Fruit fly (Drosophila melanogaster) whole organism, wandering third instar larva: ENCODE measurements around the gene CG32365.

Experiments used
- Abd-B ChIP-seq: fragments of >200 bp; optimal IDR thresholded peaks from 2 replicates; lab custom pipeline; 2017; ENCODE audit warnings: missing biosample characterization, missing genetic modification characterization
- CG32264 ChIP-seq: fragments of 200-800 bp; sonication (Bioruptor generic); optimal IDR thresholded peaks from 2 replicates; lab custom pipeline; 2016; ENCODE audit warnings: missing biosample characterization, missing genetic modification characterization
- CG9705 ChIP-seq: fragments of 200-800 bp; sonication (Bioruptor generic); optimal IDR thresholded peaks from 2 replicates; lab custom pipeline; 2018; ENCODE audit warnings: missing biosample characterization, mild to moderate bottlenecking, missing genetic modification characterization
- CrebA ChIP-seq: fragments of 200-800 bp; sonication (Bioruptor generic); optimal IDR thresholded peaks from 2 replicates; lab custom pipeline; 2016; ENCODE audit warnings: missing biosample characterization, mild to moderate bottlenecking, missing genetic modification characterization, borderline replicate concordance
- Dfd ChIP-seq: fragments of >200 bp; optimal IDR thresholded peaks from 2 replicates; lab custom pipeline; 2017; ENCODE audit warnings: missing biosample characterization, missing genetic modification characterization
- Dif ChIP-seq: fragments of 200-275, 200-300 bp; sonication (Bioruptor generic); optimal IDR thresholded peaks from 2 replicates; lab custom pipeline; 2018; ENCODE audit warnings: missing biosample characterization, missing genetic modification characterization; ENCODE audit not compliant: partially characterized antibody
- GATAd ChIP-seq: sonication (Bioruptor generic); optimal IDR thresholded peaks from 2 replicates; lab custom pipeline; 2016; ENCODE audit warnings: missing biosample characterization, missing genetic modification characterization
- HLH106 ChIP-seq: fragments of 200-800 bp; optimal IDR thresholded peaks from 3 replicates; lab custom pipeline; 2019; ENCODE audit warnings: missing biosample characterization, mild to moderate bottlenecking, missing genetic modification characterization, moderate library complexity
- Hr78 ChIP-seq: fragments of >200 bp; optimal IDR thresholded peaks from 2 replicates; lab custom pipeline; 2017; ENCODE audit warnings: missing biosample characterization, missing genetic modification characterization
- Hr83 ChIP-seq: fragments of 200-300 bp; sonication (Bioruptor generic); optimal IDR thresholded peaks from 2 replicates; lab custom pipeline; 2016; ENCODE audit warnings: missing biosample characterization, mild to moderate bottlenecking, missing genetic modification characterization, moderate library complexity; ENCODE audit not compliant: poor library complexity, severe bottlenecking
- Jra ChIP-seq: sonication (Bioruptor generic); optimal IDR thresholded peaks from 2 replicates; lab custom pipeline; 2016; ENCODE audit warnings: missing biosample characterization, missing genetic modification characterization
- Mio ChIP-seq: sonication (Bioruptor generic); optimal IDR thresholded peaks from 2 replicates; lab custom pipeline; 2016; ENCODE audit warnings: missing biosample characterization, missing genetic modification characterization
- Myc ChIP-seq: fragments of >200 bp; optimal IDR thresholded peaks from 2 replicates; lab custom pipeline; 2017
- N ChIP-seq: fragments of >200 bp; optimal IDR thresholded peaks from 2 replicates; lab custom pipeline; 2018; ENCODE audit warnings: missing biosample characterization, missing external identifiers, missing genetic modification characterization
- OdsH ChIP-seq: fragments of 200-800 bp; sonication (Bioruptor generic); optimal IDR thresholded peaks from 2 replicates; lab custom pipeline; 2016; ENCODE audit warnings: missing biosample characterization, mild to moderate bottlenecking, missing genetic modification characterization
- Rel ChIP-seq, 2 experiments: fragments of 200-800 bp; sonication (Bioruptor generic) in 1 of 2; optimal IDR thresholded peaks; 2 replicates in 1 of 2; 3 replicates in 1 of 2; lab custom pipeline; 2016 to 2019; ENCODE audit warnings: mild to moderate bottlenecking in 2 of 2, missing biosample characterization in 2 of 2, missing genetic modification characterization in 2 of 2, moderate library complexity in 1 of 2
- Sp1 ChIP-seq: fragments of 200-800 bp; sonication (Bioruptor generic); optimal IDR thresholded peaks from 3 replicates; lab custom pipeline; 2019; ENCODE audit warnings: missing biosample characterization, mild to moderate bottlenecking, missing genetic modification characterization, moderate library complexity
- Vsx2 ChIP-seq: fragments of 200-300, 225-300 bp; sonication (Bioruptor generic); optimal IDR thresholded peaks from 2 replicates; lab custom pipeline; 2018; ENCODE audit warnings: missing biosample characterization, missing genetic modification characterization; ENCODE audit not compliant: partially characterized antibody
- br ChIP-seq: fragments of 200-800 bp; sonication (Bioruptor generic); optimal IDR thresholded peaks from 2 replicates; lab custom pipeline; 2016; ENCODE audit warnings: missing biosample characterization, missing genetic modification characterization
- brk ChIP-seq: fragments of 200-800 bp; sonication (Bioruptor generic); optimal IDR thresholded peaks from 2 replicates; lab custom pipeline; 2016; ENCODE audit warnings: missing biosample characterization, mild to moderate bottlenecking, missing genetic modification characterization
- dl ChIP-seq, 2 experiments: fragments of 175-275, 200-275 bp in 1 of 2; fragments of 200-275 bp in 1 of 2; sonication (Bioruptor generic); optimal IDR thresholded peaks; lab custom pipeline; 2018; ENCODE audit warnings: mild to moderate bottlenecking in 2 of 2, missing biosample characterization in 2 of 2, missing genetic modification characterization in 2 of 2, moderate library complexity in 2 of 2; ENCODE audit not compliant: partially characterized antibody in 2 of 2, insufficient read depth in 1 of 2
- dmrt93B ChIP-seq: fragments of 200-800 bp; sonication (Bioruptor generic); optimal IDR thresholded peaks from 2 replicates; lab custom pipeline; 2018; ENCODE audit warnings: missing biosample characterization, mild to moderate bottlenecking, missing genetic modification characterization
- dsf ChIP-seq: sonication (Bioruptor generic); optimal IDR thresholded peaks from 2 replicates; lab custom pipeline; 2016; ENCODE audit warnings: missing biosample characterization, missing genetic modification characterization, borderline replicate concordance
- ey ChIP-seq: fragments of 200-800 bp; sonication (Bioruptor generic); optimal IDR thresholded peaks from 2 replicates; lab custom pipeline; 2016; ENCODE audit warnings: missing biosample characterization, missing genetic modification characterization
- foxo ChIP-seq, 2 experiments: fragments of 200-800 bp; sonication (Bioruptor generic); optimal IDR thresholded peaks; 2 replicates in 1 of 2; 3 replicates in 1 of 2; lab custom pipeline; 2016 to 2017; ENCODE audit warnings: missing biosample characterization in 2 of 2, missing genetic modification characterization in 2 of 2
- fru ChIP-seq: fragments of 200-800 bp; sonication (Bioruptor generic); optimal IDR thresholded peaks from 3 replicates; lab custom pipeline; 2016; ENCODE audit warnings: missing biosample characterization, mild to moderate bottlenecking, missing genetic modification characterization
- h ChIP-seq: fragments of 200-800 bp; sonication (Bioruptor generic); optimal IDR thresholded peaks from 3 replicates; lab custom pipeline; 2016; ENCODE audit warnings: missing biosample characterization, mild to moderate bottlenecking, missing genetic modification characterization
- jim ChIP-seq: fragments of 175-275, 200-325 bp; sonication (Bioruptor generic); optimal IDR thresholded peaks from 2 replicates; lab custom pipeline; 2016; ENCODE audit warnings: missing biosample characterization, mild to moderate bottlenecking, missing genetic modification characterization
- lola ChIP-seq: fragments of >200 bp; optimal IDR thresholded peaks from 2 replicates; lab custom pipeline; 2017; ENCODE audit warnings: missing biosample characterization, missing genetic modification characterization
- pan ChIP-seq: fragments of >200 bp; optimal IDR thresholded peaks from 2 replicates; lab custom pipeline; 2017
- psq ChIP-seq: fragments of 200-800 bp; sonication (Bioruptor generic); optimal IDR thresholded peaks from 3 replicates; lab custom pipeline; 2017; ENCODE audit warnings: missing biosample characterization, mild to moderate bottlenecking, missing genetic modification characterization, moderate library complexity
- rgr ChIP-seq: fragments of 200-800 bp; sonication (Bioruptor generic); optimal IDR thresholded peaks from 3 replicates; lab custom pipeline; 2016; ENCODE audit warnings: missing biosample characterization, mild to moderate bottlenecking, missing genetic modification characterization
- sage ChIP-seq: fragments of 200-800 bp; sonication (Bioruptor generic); optimal IDR thresholded peaks from 2 replicates; lab custom pipeline; 2016; ENCODE audit warnings: missing biosample characterization, mild to moderate bottlenecking, missing genetic modification characterization
- sv ChIP-seq: fragments of 200-800 bp; sonication (Bioruptor generic); optimal IDR thresholded peaks from 3 replicates; lab custom pipeline; 2016; ENCODE audit warnings: missing biosample characterization, missing genetic modification characterization
- tai ChIP-seq: sonication (Bioruptor generic); optimal IDR thresholded peaks from 2 replicates; lab custom pipeline; 2016; ENCODE audit warnings: missing biosample characterization, missing genetic modification characterization
- usp ChIP-seq: fragments of >200 bp; optimal IDR thresholded peaks from 2 replicates; lab custom pipeline; 2017; ENCODE audit warnings: missing biosample characterization, missing genetic modification characterization
- woc ChIP-seq: sonication (Bioruptor generic); optimal IDR thresholded peaks from 2 replicates; lab custom pipeline; 2016; ENCODE audit warnings: missing biosample characterization, mild to moderate bottlenecking, missing genetic modification characterization

Gene CG32365

DNA sequence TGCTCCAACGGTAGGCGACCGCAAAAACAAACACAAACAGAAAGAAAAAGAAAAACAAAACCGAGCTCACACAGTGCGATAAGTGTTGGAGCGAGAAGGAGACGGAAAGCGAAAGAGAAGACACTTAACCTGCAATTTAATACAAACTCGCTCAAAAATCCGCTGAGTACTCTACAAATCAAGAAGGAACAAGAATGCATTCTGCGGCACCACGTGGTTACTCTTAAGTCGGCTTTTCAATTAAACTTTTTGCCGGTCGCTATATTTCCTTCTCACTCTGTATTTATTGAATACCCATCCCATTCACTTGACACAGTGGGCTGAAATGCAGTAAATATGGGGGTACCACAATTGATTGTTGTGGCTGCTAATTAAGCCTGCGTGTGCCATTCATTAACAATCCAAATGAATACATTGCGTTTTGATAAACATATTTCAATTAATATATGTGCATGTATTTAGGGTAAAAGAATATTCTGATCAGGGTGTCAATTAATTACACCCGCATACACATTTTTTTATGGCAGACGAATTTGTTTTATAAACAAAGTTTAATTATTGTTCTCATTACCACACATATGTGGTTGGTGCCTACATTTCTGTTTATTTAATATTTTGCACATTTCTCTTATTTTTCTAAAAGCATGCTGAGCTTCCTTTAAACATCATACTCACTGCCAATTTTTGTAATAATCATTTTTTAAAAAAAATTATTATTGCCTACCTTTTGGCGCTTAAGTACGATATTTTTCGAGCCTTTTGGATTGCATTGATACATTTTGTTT, 6.4 kb upstream of the CG32365 start:
- TF ChIP-seq brk (GFP tag; lab: Kevin White, UChicago) (no peak), dmrt93B (GFP tag; lab: Kevin White, UChicago) (peak; percentile 2), Dif (GFP tag; lab: Kevin White, UChicago) (no peak), h (GFP tag; lab: Kevin White, UChicago) (no peak), Sp1 (no peak), woc (GFP tag; lab: Kevin White, UChicago) (peak; percentile 8), foxo (GFP tag; optimal IDR thresholded peaks at IDR 0.05; lab: Kevin White, UChicago) (peak in 1 of 2 experiments; percentile 45), Mio (GFP tag; lab: Kevin White, UChicago) (no peak), CG9705 (GFP tag; lab: Kevin White, UChicago) (no peak), Rel (GFP tag; optimal IDR thresholded peaks at IDR 0.05; lab: Kevin White, UChicago) (no peak), Rel (tag; optimal IDR thresholded peaks at IDR 0.05; lab: Kevin White, UChicago) (peak; percentile 35), sv (GFP tag; lab: Kevin White, UChicago) (peak; percentile 14), dl (GFP tag; optimal IDR thresholded peaks at IDR 0.05; lab: Kevin White, UChicago; ENCODE audit: insufficient read depth in 1 of 2, partially characterized antibody in 2 of 2) (no peak), OdsH (GFP tag; lab: Kevin White, UChicago) (no peak), CG32264 (GFP tag; lab: Kevin White, UChicago) (no peak), Dfd (GFP tag; lab: Kevin White, UChicago) (no peak), pan (lab: Kevin White, UChicago) (no peak)

DNA sequence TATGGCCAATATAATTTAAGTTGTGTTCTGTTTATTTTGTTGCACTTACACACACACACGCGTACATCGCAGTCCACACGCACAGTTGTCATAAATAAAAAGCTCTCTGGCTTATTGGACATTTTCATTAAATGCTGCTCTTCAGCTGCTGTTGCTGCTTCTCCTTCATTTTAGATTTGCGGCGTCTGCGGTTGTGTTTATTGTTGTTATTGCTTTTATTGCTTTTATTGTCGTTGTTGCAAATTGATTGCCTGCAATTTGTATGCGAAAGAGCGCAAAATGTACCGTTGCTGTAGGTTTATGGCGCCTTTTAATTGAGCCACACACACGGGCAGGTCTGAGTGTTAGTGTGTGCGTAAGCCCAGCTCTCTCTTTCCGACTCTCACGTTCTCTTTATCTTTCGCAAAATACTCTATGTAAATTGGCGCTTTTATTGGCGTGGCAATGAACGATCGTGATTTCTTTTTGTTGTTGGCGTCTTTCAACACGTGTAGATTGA, 5.5 kb upstream of the CG32365 start:
- TF ChIP-seq tai (GFP tag; lab: Kevin White, UChicago) (no peak), N (GFP tag; lab: Kevin White, UChicago) (no peak), CG32264 (GFP tag; lab: Kevin White, UChicago) (no peak), brk (GFP tag; lab: Kevin White, UChicago) (no peak), psq (no peak), Sp1 (no peak), usp (no peak), dmrt93B (GFP tag; lab: Kevin White, UChicago) (no peak), pan (lab: Kevin White, UChicago) (no peak), Abd-B (no peak), jim (GFP tag; lab: Kevin White, UChicago) (no peak), Hr83 (no peak), GATAd (GFP tag; lab: Kevin White, UChicago) (no peak), dl (GFP tag; optimal IDR thresholded peaks at IDR 0.05; lab: Kevin White, UChicago; ENCODE audit: insufficient read depth in 1 of 2, partially characterized antibody in 2 of 2) (no peak), Dif (GFP tag; lab: Kevin White, UChicago) (no peak), Vsx2 (GFP tag; lab: Kevin White, UChicago) (no peak), dsf (GFP tag; lab: Kevin White, UChicago) (no peak), lola (GFP tag; lab: Kevin White, UChicago) (no peak), rgr (GFP tag; lab: Kevin White, UChicago) (no peak), OdsH (GFP tag; lab: Kevin White, UChicago) (no peak)
- TF ChIP-seq, all 38 proteins: peak for 0

DNA sequence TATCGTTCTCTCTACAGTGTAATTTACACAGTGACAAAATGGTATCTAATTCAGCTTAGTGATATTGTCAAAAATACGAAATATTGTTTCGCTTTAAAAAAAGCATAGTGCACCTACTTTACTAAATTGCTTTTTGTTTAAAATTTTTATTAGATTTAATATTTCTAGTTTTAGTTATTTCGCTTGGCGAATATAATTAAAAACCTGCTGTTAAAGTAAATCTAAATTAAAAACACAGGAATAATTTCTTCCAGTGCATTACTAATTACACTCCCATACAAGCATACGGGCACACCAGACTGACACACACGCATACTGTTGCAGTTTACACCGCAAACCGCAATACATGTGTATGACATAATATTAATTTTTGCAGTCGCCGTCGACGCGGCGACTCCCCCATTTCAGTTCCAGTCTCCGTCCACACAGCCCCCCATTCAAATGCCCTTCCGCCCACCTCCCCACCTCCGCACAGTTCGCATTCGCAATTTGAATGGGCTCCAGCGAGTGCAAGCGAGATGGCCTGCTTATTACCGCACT, 5.0 kb upstream of the CG32365 start:
- peak; percentile 81 for TF ChIP-seq HLH106 (tag; lab: Kevin White, UChicago)
- TF ChIP-seq lola (GFP tag; lab: Kevin White, UChicago), result no peak
- peak; percentile 23 for TF ChIP-seq br (GFP tag; lab: Kevin White, UChicago)
- no peak for TF ChIP-seq sage (GFP tag; lab: Kevin White, UChicago)
- peak; percentile 54 for TF ChIP-seq ey
- no peak for TF ChIP-seq GATAd (GFP tag; lab: Kevin White, UChicago)
- TF ChIP-seq Jra, result peak; percentile 6
- peak in 1 of 2 experiments; percentile 78 for TF ChIP-seq foxo (GFP tag; optimal IDR thresholded peaks at IDR 0.05; lab: Kevin White, UChicago)
- peak; percentile 1 for TF ChIP-seq Dfd (GFP tag; lab: Kevin White, UChicago)
- no peak for TF ChIP-seq usp
- peak; percentile 40 for TF ChIP-seq h (GFP tag; lab: Kevin White, UChicago)
- peak; percentile 63 for TF ChIP-seq psq
- no peak for TF ChIP-seq dl (GFP tag; optimal IDR thresholded peaks at IDR 0.05; lab: Kevin White, UChicago; ENCODE audit: insufficient read depth in 1 of 2, partially characterized antibody in 2 of 2)
- no peak for TF ChIP-seq Dif (GFP tag; lab: Kevin White, UChicago)
- TF ChIP-seq Hr83, result no peak
- TF ChIP-seq Myc (lab: Kevin White, UChicago), result no peak
- TF ChIP-seq tai (GFP tag; lab: Kevin White, UChicago), result no peak
- no peak for TF ChIP-seq Abd-B
- TF ChIP-seq Hr78, result no peak
- TF ChIP-seq OdsH (GFP tag; lab: Kevin White, UChicago), result peak; percentile 72
- no peak for TF ChIP-seq brk (GFP tag; lab: Kevin White, UChicago)
- no peak for TF ChIP-seq jim (GFP tag; lab: Kevin White, UChicago)
- peak; percentile 70 for TF ChIP-seq fru (GFP tag; lab: Kevin White, UChicago)
- no peak for TF ChIP-seq dsf (GFP tag; lab: Kevin White, UChicago)
- TF ChIP-seq Vsx2 (GFP tag; lab: Kevin White, UChicago), result no peak
- TF ChIP-seq woc (GFP tag; lab: Kevin White, UChicago), result no peak
- no peak for TF ChIP-seq sv (GFP tag; lab: Kevin White, UChicago)
- peak; percentile 64 for TF ChIP-seq dmrt93B (GFP tag; lab: Kevin White, UChicago)
- peak; percentile 80 for TF ChIP-seq Sp1
- no peak for TF ChIP-seq CrebA
- TF ChIP-seq CG9705 (GFP tag; lab: Kevin White, UChicago), result peak; percentile 41
- TF ChIP-seq N (GFP tag; lab: Kevin White, UChicago), result no peak
- no peak for TF ChIP-seq CG32264 (GFP tag; lab: Kevin White, UChicago)
- peak; percentile 66 for TF ChIP-seq rgr (GFP tag; lab: Kevin White, UChicago)
